Worm (Caenorhabditis elegans) whole organism, L2 larva: ENCODE results near the gene mthf-1.

Source experiments
- aly-2 ChIP-seq: fragments of 150-350 bp; optimal IDR thresholded peaks from 2 replicates; lab custom pipeline; 2014; ENCODE audit warnings: missing biosample characterization, missing genetic modification characterization
- egl-27 ChIP-seq: sonication (generic microtip); optimal IDR thresholded peaks from 3 replicates; lab custom pipeline; 2017; ENCODE audit warnings: missing biosample characterization, missing genetic modification reagents, missing genetic modification characterization
- mdl-1 ChIP-seq, 2 experiments: fragments of 150-350 bp in 1 of 2; sonication (generic microtip) in 1 of 2; optimal IDR thresholded peaks; 2 replicates each; lab custom pipeline; 2017; ENCODE audit warnings: missing biosample characterization in 2 of 2, missing genetic modification characterization in 2 of 2
- nhr-12 ChIP-seq: fragments of 150-350 bp; optimal IDR thresholded peaks from 2 replicates; lab custom pipeline; 2014; ENCODE audit warnings: missing biosample characterization, missing genetic modification characterization
- nhr-25 ChIP-seq: fragments of 150-350 bp; sonication (generic microtip); optimal IDR thresholded peaks from 3 replicates; lab custom pipeline; 2014; ENCODE audit warnings: missing biosample characterization, missing genetic modification characterization
- nhr-77 ChIP-seq: fragments of 150-350 bp; optimal IDR thresholded peaks from 2 replicates; lab custom pipeline; 2014; ENCODE audit warnings: missing biosample characterization, missing genetic modification characterization
- skn-1 ChIP-seq: sonication (generic microtip); optimal IDR thresholded peaks from 2 replicates; lab custom pipeline; 2017; ENCODE audit warnings: missing biosample characterization, missing genetic modification characterization
- unc-39 ChIP-seq: fragments of 150-350 bp; optimal IDR thresholded peaks from 2 replicates; lab custom pipeline; 2014; ENCODE audit warnings: missing biosample characterization, missing genetic modification characterization
- unc-62 ChIP-seq: fragments of 150-350 bp; optimal IDR thresholded peaks from 2 replicates; lab custom pipeline; 2014; ENCODE audit warnings: missing biosample characterization, missing genetic modification reagents, missing genetic modification characterization
- ztf-11 ChIP-seq: sonication (generic microtip); optimal IDR thresholded peaks from 2 replicates; lab custom pipeline; 2017; ENCODE audit warnings: missing biosample characterization, missing genetic modification characterization

- TF ChIP-seq egl-27 (tag; lab: Kevin White, UChicago) (no peak), nhr-25 (no peak), aly-2 (tag; lab: Kevin White, UChicago) (no peak), nhr-77 (tag; lab: Kevin White, UChicago) (no peak), ztf-11 (no peak), skn-1 (no peak), mdl-1 (tag; optimal IDR thresholded peaks at IDR 0.05; lab: Kevin White, UChicago) (no peak), nhr-12 (tag; lab: Kevin White, UChicago) (no peak), unc-62 (GFP tag; lab: Kevin White, UChicago) (no peak), unc-39 (tag; lab: Kevin White, UChicago) (no peak)
These were observed 32.7 kb upstream of the mthf-1 start for ce11 chrII:7810162-7810868.
